Fruit fly (Drosophila melanogaster): ENCODE measurements around the gene CG9175.

The CG9175 gene

DNA sequence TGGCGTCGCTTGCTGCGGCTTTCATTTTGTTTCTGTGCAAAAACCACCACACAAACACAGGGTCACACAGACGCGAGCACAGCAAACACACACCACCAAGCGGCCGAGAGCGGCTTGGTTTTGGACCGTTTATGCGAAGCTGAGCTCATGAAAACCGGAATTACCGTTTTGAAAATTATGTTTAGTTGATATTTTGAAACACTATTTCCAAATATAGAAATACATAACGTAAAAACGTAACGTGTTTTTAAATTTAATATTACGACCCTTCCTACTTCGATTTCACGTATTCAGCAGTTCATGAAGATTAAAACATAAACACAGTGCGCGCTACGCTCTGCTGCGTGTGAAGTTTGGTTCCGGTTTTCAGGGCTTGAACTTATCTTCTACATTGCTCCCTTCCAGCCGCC lies 47.5 kb downstream of the CG9175 start:
- TF ChIP-seq Atf6 (GFP tag; IDR thresholded peaks at IDR 0.05), result peak; percentile 97
- TF ChIP-seq crol (GFP tag; IDR thresholded peaks at IDR 0.05), result peak; percentile 66
- peak; percentile 81 for TF ChIP-seq dimm (GFP tag; IDR thresholded peaks at IDR 0.05)
- TF ChIP-seq nmo (GFP tag; optimal IDR thresholded peaks at IDR 0.05), result peak; percentile 96
- TF ChIP-seq tup (GFP tag; optimal IDR thresholded peaks at IDR 0.05), result peak; percentile 92
- TF ChIP-seq cas (GFP tag; IDR thresholded peaks at IDR 0.05), result peak; percentile 84
- peak; percentile 50 for TF ChIP-seq CG9215 (GFP tag; IDR thresholded peaks at IDR 0.05)
- TF ChIP-seq dysf (GFP tag; IDR thresholded peaks at IDR 0.05), result peak; percentile 97
- TF ChIP-seq amos (GFP tag; IDR thresholded peaks at IDR 0.05; ENCODE audit: partially characterized antibody), result no peak
- TF ChIP-seq CG15696 (tag; optimal IDR thresholded peaks at IDR 0.05), result peak; percentile 89
- TF ChIP-seq Adf1 (GFP tag; IDR thresholded peaks at IDR 0.05), result peak; percentile 77
- peak; percentile 95 for TF ChIP-seq nerfin-1 (tag; optimal IDR thresholded peaks at IDR 0.05)
- TF ChIP-seq CG13775 (GFP tag; optimal IDR thresholded peaks at IDR 0.05), result peak; percentile 95
- peak; percentile 95 for TF ChIP-seq CG11504 (tag; optimal IDR thresholded peaks at IDR 0.05)
- TF ChIP-seq Blimp-1 (GFP tag; optimal IDR thresholded peaks at IDR 0.05), result peak; percentile 96
- TF ChIP-seq scrt (GFP tag; optimal IDR thresholded peaks at IDR 0.05), result peak; percentile 96
- peak; percentile 94 for TF ChIP-seq bcd (GFP tag; optimal IDR thresholded peaks at IDR 0.05)
- peak; percentile 93 for TF ChIP-seq CG32767 (GFP tag; IDR thresholded peaks at IDR 0.05)
- TF ChIP-seq psq (GFP tag; optimal IDR thresholded peaks at IDR 0.05), result peak; percentile 72
- TF ChIP-seq CG11695 (GFP tag; IDR thresholded peaks at IDR 0.05), result peak; percentile 97
- peak; percentile 88 for TF ChIP-seq CG5180 (GFP tag; optimal IDR thresholded peaks at IDR 0.05)
- TF ChIP-seq Hey (tag; optimal IDR thresholded peaks at IDR 0.05), result peak; percentile 85
- TF ChIP-seq Eip74EF (GFP tag; optimal IDR thresholded peaks at IDR 0.05), result peak in 1 of 2 experiments; percentile 97
- TF ChIP-seq CkIIα-i1 (GFP tag; IDR thresholded peaks at IDR 0.05), result peak; percentile 36; the same call in 1 of the 2 replicates
- peak; percentile 87 for TF ChIP-seq CG1602 (GFP tag; optimal IDR thresholded peaks at IDR 0.05)
- peak; percentile 85 for TF ChIP-seq pros (GFP tag; optimal IDR thresholded peaks at IDR 0.05)
- TF ChIP-seq ATbp (GFP tag; optimal IDR thresholded peaks at IDR 0.05), result peak; percentile 95
- no peak for TF ChIP-seq Scr (GFP tag; IDR thresholded peaks at IDR 0.05; ENCODE audit: partially characterized antibody)
- TF ChIP-seq corto (GFP tag; optimal IDR thresholded peaks at IDR 0.05), result peak; percentile 92
- TF ChIP-seq bbx (GFP tag; IDR thresholded peaks at IDR 0.05; ENCODE audit: partially characterized antibody), result no peak
- peak; percentile 94 for TF ChIP-seq CG14710 (tag; optimal IDR thresholded peaks at IDR 0.05)
- TF ChIP-seq sob (GFP tag; IDR thresholded peaks at IDR 0.05), result peak; percentile 96
- TF ChIP-seq CG12391 (tag; optimal IDR thresholded peaks at IDR 0.05), result peak; percentile 98
- peak; percentile 91 for TF ChIP-seq MTF-1 (GFP tag; optimal IDR thresholded peaks at IDR 0.05; ENCODE audit: borderline replicate concordance)
- TF ChIP-seq Asciz (GFP tag; optimal IDR thresholded peaks at IDR 0.05), result peak; percentile 95
- TF ChIP-seq sug (tag; optimal IDR thresholded peaks at IDR 0.05), result peak; percentile 96
- peak in 1 of 2 experiments; percentile 62 for TF ChIP-seq crp (GFP tag; optimal IDR thresholded peaks at IDR 0.05)
- peak; percentile 95 for TF ChIP-seq CG2120 (GFP tag; optimal IDR thresholded peaks at IDR 0.05)
- TF ChIP-seq shn (GFP tag; optimal IDR thresholded peaks at IDR 0.05), result peak; percentile 79
- peak; percentile 99 for TF ChIP-seq PHDP (tag; optimal IDR thresholded peaks at IDR 0.05)
- peak; percentile 90 for TF ChIP-seq p53 (GFP tag; optimal IDR thresholded peaks at IDR 0.05)
- TF ChIP-seq fu2 (GFP tag; optimal IDR thresholded peaks at IDR 0.05), result peak; percentile 79
- peak; percentile 95 for TF ChIP-seq Max (GFP tag; optimal IDR thresholded peaks at IDR 0.05)
- peak; percentile 92 for TF ChIP-seq fd3F (GFP tag; optimal IDR thresholded peaks at IDR 0.05)
- no peak for TF ChIP-seq CG15479 (GFP tag; optimal IDR thresholded peaks at IDR 0.05)
- TF ChIP-seq NC2α (GFP tag; optimal IDR thresholded peaks at IDR 0.05), result peak; percentile 81
- TF ChIP-seq chn (GFP tag; optimal IDR thresholded peaks at IDR 0.05), result peak; percentile 92
- TF ChIP-seq sr (GFP tag; IDR thresholded peaks at IDR 0.05), result peak; percentile 75; the same call in 2 of the 3 replicates
- peak; percentile 80 for TF ChIP-seq CG10462 (GFP tag; optimal IDR thresholded peaks at IDR 0.05)
